Worm (Caenorhabditis elegans) whole organism, L1 larva: ENCODE results near the gene col-124.
A peak's percentile ranks its signal among the peaks of the same experiment; 100 is the strongest.

Experiments used
- C16A3.4 ChIP-seq: fragments of 150-350 bp; optimal IDR thresholded peaks from 2 replicates; lab custom pipeline; 2014; ENCODE audit warnings: missing biosample characterization, missing genetic modification characterization
- F16B12.6 ChIP-seq: fragments of 150-350 bp; optimal IDR thresholded peaks from 2 replicates; lab custom pipeline; 2014; ENCODE audit warnings: missing biosample characterization, missing genetic modification characterization
- Y116A8C.19 ChIP-seq: sonication (generic microtip); optimal IDR thresholded peaks from 2 replicates; lab custom pipeline; 2016; ENCODE audit warnings: missing compliant biosample characterization, missing genetic modification characterization, borderline replicate concordance
- aha-1 ChIP-seq: fragments of 150-350 bp; optimal IDR thresholded peaks from 2 replicates; lab custom pipeline; 2014; ENCODE audit warnings: missing biosample characterization, missing genetic modification characterization
- alr-1 ChIP-seq: fragments of 200-800 bp; sonication (Bioruptor generic); optimal IDR thresholded peaks from 2 replicates; lab custom pipeline; 2018; ENCODE audit warnings: borderline replicate concordance, mild to moderate bottlenecking, missing genetic modification characterization, missing compliant biosample characterization
- aly-2 ChIP-seq: fragments of 150-350 bp; optimal IDR thresholded peaks from 2 replicates; lab custom pipeline; 2014; ENCODE audit warnings: missing biosample characterization, missing genetic modification characterization
- blmp-1 ChIP-seq: fragments of 150-350 bp; optimal IDR thresholded peaks from 2 replicates; lab custom pipeline; 2014; ENCODE audit warnings: missing biosample characterization, missing genetic modification characterization
- ceh-63 ChIP-seq: fragments of 200-800 bp; sonication (Bioruptor generic); optimal IDR thresholded peaks from 2 replicates; lab custom pipeline; 2018; ENCODE audit warnings: mild to moderate bottlenecking, missing genetic modification characterization, missing compliant biosample characterization
- ceh-8 ChIP-seq: fragments of 200-800 bp; sonication (Bioruptor generic); optimal IDR thresholded peaks from 2 replicates; lab custom pipeline; 2018; ENCODE audit warnings: mild to moderate bottlenecking, missing genetic modification characterization, moderate library complexity, missing compliant biosample characterization
- ceh-82 ChIP-seq, 3 experiments: fragments of 150-350 bp in 1 of 3; sonication (generic microtip) in 2 of 3; optimal IDR thresholded peaks; 2 replicates each; lab custom pipeline; 2014 to 2017; ENCODE audit warnings: missing biosample characterization in 3 of 3, missing genetic modification characterization in 3 of 3
- ceh-88 ChIP-seq: fragments of 200-800 bp; sonication (Bioruptor generic); IDR thresholded peaks from 2 replicates; pipeline ENCODE4 v1.3.6; 2022; ENCODE audit warnings: missing genetic modification characterization, missing compliant biosample characterization
- ceh-90 ChIP-seq: sonication (generic microtip); optimal IDR thresholded peaks from 2 replicates; lab custom pipeline; 2016; ENCODE audit warnings: missing genetic modification characterization, missing compliant biosample characterization
- dpl-1 ChIP-seq, 3 experiments: fragments of 150-350 bp in 2 of 3; sonication (generic microtip) in 1 of 3; optimal IDR thresholded peaks; 2 replicates each; lab custom pipeline; 2014 to 2017; ENCODE audit warnings: missing biosample characterization in 3 of 3, missing genetic modification characterization in 3 of 3, missing genetic modification reagents in 3 of 3
- efl-3 ChIP-seq: fragments of 200-800 bp; sonication (Bioruptor generic); optimal IDR thresholded peaks from 2 replicates; lab custom pipeline; 2018; ENCODE audit warnings: mild to moderate bottlenecking, missing genetic modification characterization, missing compliant biosample characterization
- egl-13 ChIP-seq: sonication (generic microtip); optimal IDR thresholded peaks from 2 replicates; lab custom pipeline; 2016; ENCODE audit warnings: missing genotype, missing genetic modification reagents, missing genetic modification characterization, missing compliant biosample characterization
- egl-27 ChIP-seq, 2 experiments: fragments of 150-350 bp in 1 of 2; sonication (generic microtip); optimal IDR thresholded peaks; 3 replicates each; lab custom pipeline; 2017 to 2018; ENCODE audit warnings: missing biosample characterization in 2 of 2, missing genetic modification characterization in 2 of 2, missing genetic modification reagents in 2 of 2
- elt-3 ChIP-seq, 6 experiments: fragments of 150-350 bp in 1 of 6; sonication (generic microtip); optimal IDR thresholded peaks; 2 replicates each; lab custom pipeline; 2017 to 2018; ENCODE audit warnings: missing biosample characterization in 6 of 6, missing genetic modification characterization in 6 of 6, inconsistent platforms in 1 of 6
- fkh-8 ChIP-seq: sonication (generic microtip); optimal IDR thresholded peaks from 2 replicates; lab custom pipeline; 2016; ENCODE audit warnings: mild to moderate bottlenecking, missing genetic modification characterization, missing compliant biosample characterization
- fos-1 ChIP-seq: fragments of 150-350 bp; optimal IDR thresholded peaks from 2 replicates; lab custom pipeline; 2014; ENCODE audit warnings: missing biosample characterization, missing genetic modification characterization
- hlh-17 ChIP-seq: fragments of 200-800 bp; sonication (Bioruptor generic); optimal IDR thresholded peaks from 2 replicates; lab custom pipeline; 2018; ENCODE audit warnings: missing genetic modification characterization, mild to moderate bottlenecking, missing compliant biosample characterization, moderate library complexity, borderline replicate concordance
- jun-1 ChIP-seq: fragments of 150-350 bp; optimal IDR thresholded peaks from 2 replicates; lab custom pipeline; 2014; ENCODE audit warnings: missing biosample characterization, missing genetic modification reagents, missing genetic modification characterization
- lin-13 ChIP-seq: fragments of 150-350 bp; optimal IDR thresholded peaks from 2 replicates; lab custom pipeline; 2014; ENCODE audit warnings: missing biosample characterization, missing genetic modification reagents, missing genetic modification characterization
- lin-35 ChIP-seq, 2 experiments: fragments of 150-350 bp; optimal IDR thresholded peaks; 2 replicates each; lab custom pipeline; 2014; ENCODE audit warnings: missing biosample characterization in 2 of 2, missing genetic modification characterization in 2 of 2, missing genetic modification reagents in 2 of 2
- lir-3 ChIP-seq: sonication (generic microtip); optimal IDR thresholded peaks from 2 replicates; lab custom pipeline; 2016; ENCODE audit warnings: mild to moderate bottlenecking, missing genetic modification characterization, moderate library complexity, missing compliant biosample characterization; ENCODE audit not compliant: poor library complexity
- mab-9 ChIP-seq: fragments of 200-800 bp; sonication (Bioruptor generic); IDR thresholded peaks from 2 replicates; pipeline ENCODE4 v1.3.6; 2022; ENCODE audit warnings: missing genetic modification reagents, missing genetic modification characterization, missing compliant biosample characterization
- mep-1 ChIP-seq: fragments of 150-350 bp; optimal IDR thresholded peaks from 2 replicates; lab custom pipeline; 2014; ENCODE audit warnings: missing biosample characterization, missing genetic modification characterization
- nhr-11 ChIP-seq: fragments of 150-350 bp; optimal IDR thresholded peaks from 2 replicates; lab custom pipeline; 2014; ENCODE audit warnings: missing biosample characterization, missing genetic modification characterization
- nhr-19 ChIP-seq: fragments of 200-800 bp; sonication (Bioruptor generic); conservative IDR thresholded peaks from 2 replicates; pipeline ENCODE4 v1.3.6; 2022; ENCODE audit warnings: missing genetic modification characterization, missing compliant biosample characterization
- nhr-20 ChIP-seq: sonication (generic microtip); optimal IDR thresholded peaks from 2 replicates; lab custom pipeline; 2016; ENCODE audit warnings: mild to moderate bottlenecking, missing genetic modification characterization, missing compliant biosample characterization
- nhr-28 ChIP-seq: fragments of 150-350 bp; optimal IDR thresholded peaks from 2 replicates; lab custom pipeline; 2014; ENCODE audit warnings: missing biosample characterization, missing genetic modification characterization
- nhr-71 ChIP-seq: sonication (generic microtip); optimal IDR thresholded peaks from 2 replicates; lab custom pipeline; 2016; ENCODE audit warnings: mild to moderate bottlenecking, missing genetic modification characterization, moderate library complexity, missing compliant biosample characterization
- nhr-76 ChIP-seq: sonication (generic microtip); optimal IDR thresholded peaks from 2 replicates; lab custom pipeline; 2017; ENCODE audit warnings: missing biosample characterization, missing genetic modification characterization
- nhr-77 ChIP-seq: fragments of 150-350 bp; optimal IDR thresholded peaks from 2 replicates; lab custom pipeline; 2014; ENCODE audit warnings: missing biosample characterization, missing genetic modification characterization
- nhr-84 ChIP-seq: sonication (generic microtip); optimal IDR thresholded peaks from 2 replicates; lab custom pipeline; 2017; ENCODE audit warnings: missing biosample characterization, missing genetic modification characterization
- nhr-90 ChIP-seq: sonication (generic microtip); optimal IDR thresholded peaks from 2 replicates; lab custom pipeline; 2016; ENCODE audit warnings: mild to moderate bottlenecking, missing genetic modification characterization, missing compliant biosample characterization; ENCODE audit not compliant: poor library complexity
- pag-3 ChIP-seq: sonication (generic microtip); optimal IDR thresholded peaks from 2 replicates; lab custom pipeline; 2017; ENCODE audit warnings: missing genetic modification characterization, mild to moderate bottlenecking, missing compliant biosample characterization, antibody characterized with exemption, borderline replicate concordance; ENCODE audit not compliant: insufficient read depth
- rnt-1 ChIP-seq: sonication (generic microtip); optimal IDR thresholded peaks from 2 replicates; lab custom pipeline; 2016; ENCODE audit warnings: mild to moderate bottlenecking, missing genetic modification characterization, moderate library complexity, missing compliant biosample characterization
- skn-1 ChIP-seq: fragments of 150-350 bp; optimal IDR thresholded peaks from 2 replicates; lab custom pipeline; 2014; ENCODE audit warnings: missing biosample characterization, missing genetic modification characterization
- snu-23 ChIP-seq: sonication (generic microtip); optimal IDR thresholded peaks from 2 replicates; lab custom pipeline; 2016; ENCODE audit warnings: missing genetic modification characterization, missing compliant biosample characterization
- sptf-1 ChIP-seq: fragments of 150-350 bp; optimal IDR thresholded peaks from 2 replicates; lab custom pipeline; 2014; ENCODE audit warnings: missing biosample characterization, missing genetic modification characterization
- tbx-2 ChIP-seq: sonication (generic microtip); optimal IDR thresholded peaks from 2 replicates; lab custom pipeline; 2016; ENCODE audit warnings: missing genetic modification characterization, missing compliant biosample characterization
- unc-30 ChIP-seq: sonication (generic microtip); optimal IDR thresholded peaks from 2 replicates; lab custom pipeline; 2017; ENCODE audit warnings: missing biosample characterization, missing genetic modification characterization
- unc-86 ChIP-seq: sonication (generic microtip); optimal IDR thresholded peaks from 2 replicates; lab custom pipeline; 2016; ENCODE audit warnings: missing genetic modification characterization, missing compliant biosample characterization
- unc-98 ChIP-seq: fragments of 200-800 bp; sonication (Bioruptor generic); IDR thresholded peaks from 2 replicates; pipeline ENCODE4 v1.3.6; 2022; ENCODE audit warnings: missing genetic modification characterization, missing compliant biosample characterization
- vab-15 ChIP-seq: sonication (generic microtip); optimal IDR thresholded peaks from 2 replicates; lab custom pipeline; 2017; ENCODE audit warnings: missing genotype, mild to moderate bottlenecking, missing genetic modification characterization, missing compliant biosample characterization
- xbp-1 ChIP-seq: sonication (generic microtip); optimal IDR thresholded peaks from 2 replicates; lab custom pipeline; 2016; ENCODE audit warnings: missing genetic modification characterization, missing compliant biosample characterization
- zag-1 ChIP-seq: fragments of 150-350 bp; optimal IDR thresholded peaks from 2 replicates; lab custom pipeline; 2014; ENCODE audit warnings: missing biosample characterization, missing genetic modification characterization
- zip-4 ChIP-seq: fragments of 200-800 bp; sonication (Bioruptor generic); optimal IDR thresholded peaks from 2 replicates; lab custom pipeline; 2018; ENCODE audit warnings: mild to moderate bottlenecking, missing genetic modification characterization, moderate library complexity, missing compliant biosample characterization
- ztf-11 ChIP-seq, 2 experiments: sonication (generic microtip); optimal IDR thresholded peaks; 2 replicates each; lab custom pipeline; 2016 to 2017; ENCODE audit warnings: missing genetic modification characterization in 2 of 2, missing biosample characterization in 1 of 2, missing compliant biosample characterization in 1 of 2
- ztf-4 ChIP-seq: fragments of 150-350 bp; optimal IDR thresholded peaks from 2 replicates; lab custom pipeline; 2014; ENCODE audit warnings: missing biosample characterization, missing genetic modification characterization

Gene col-124

ce11 chrIV:10251764-10252163, 35.5 kb downstream of the col-124 start:
- no peak for TF ChIP-seq elt-3 (tag; optimal IDR thresholded peaks at IDR 0.05; lab: Kevin White, UChicago)
- TF ChIP-seq alr-1 (tag; lab: Kevin White, UChicago), result no peak
- no peak for TF ChIP-seq lin-35 (GFP tag; optimal IDR thresholded peaks at IDR 0.05; lab: Kevin White, UChicago)
- no peak for TF ChIP-seq vab-15
- no peak for TF ChIP-seq lir-3 (tag; lab: Kevin White, UChicago)
- no peak for TF ChIP-seq dpl-1 (GFP tag; optimal IDR thresholded peaks at IDR 0.05; lab: Kevin White, UChicago)
- no peak for TF ChIP-seq nhr-84
- no peak for TF ChIP-seq fkh-8 (tag; lab: Kevin White, UChicago)
- no peak for TF ChIP-seq aha-1 (tag; lab: Kevin White, UChicago)
- no peak for TF ChIP-seq egl-27 (tag; optimal IDR thresholded peaks at IDR 0.05; lab: Kevin White, UChicago)
- TF ChIP-seq C16A3.4 (tag; lab: Kevin White, UChicago), result no peak
- TF ChIP-seq F16B12.6 (tag; lab: Kevin White, UChicago), result no peak
- no peak for TF ChIP-seq ceh-8
- TF ChIP-seq ceh-90 (tag; lab: Kevin White, UChicago), result no peak
- TF ChIP-seq tbx-2 (tag; lab: Kevin White, UChicago), result no peak

ce11 chrIV:10252350-10252792, 36.1 kb downstream of the col-124 start:
- TF ChIP-seq nhr-28 (tag; lab: Kevin White, UChicago), result no peak
- peak; percentile 48; the same call in 1 of the 2 replicates for TF ChIP-seq unc-98 (GFP tag; lab: Robert Waterston, UW)
- no peak for TF ChIP-seq aha-1 (tag; lab: Kevin White, UChicago)
- TF ChIP-seq ztf-4 (tag; lab: Kevin White, UChicago), result peak; percentile 91
- peak; percentile 67 for TF ChIP-seq zag-1 (tag; lab: Kevin White, UChicago)
- TF ChIP-seq fos-1, result peak; percentile 60
- peak; percentile 55 for TF ChIP-seq zip-4 (GFP tag; lab: Kevin White, UChicago)
- no peak for TF ChIP-seq nhr-84
- peak; percentile 91 for TF ChIP-seq nhr-19 (GFP tag; lab: Robert Waterston, UW)
- TF ChIP-seq aly-2, result peak; percentile 73
- peak; percentile 99 for TF ChIP-seq nhr-71 (tag; lab: Kevin White, UChicago)
- TF ChIP-seq F16B12.6 (tag; lab: Kevin White, UChicago), result peak; percentile 9
- TF ChIP-seq ceh-63, result no peak
- no peak for TF ChIP-seq sptf-1 (tag; lab: Kevin White, UChicago)
- TF ChIP-seq ceh-82 (tag; optimal IDR thresholded peaks at IDR 0.05; lab: Kevin White, UChicago), result peak; percentile 28 to 73 (median 42)
- no peak for TF ChIP-seq efl-3
- TF ChIP-seq blmp-1 (tag; lab: Kevin White, UChicago), result peak; percentile 96
- TF ChIP-seq nhr-77 (tag; lab: Kevin White, UChicago), result peak; percentile 82
- TF ChIP-seq vab-15, result peak; percentile 19
- TF ChIP-seq hlh-17 (GFP tag; lab: Kevin White, UChicago), result no peak
- peak; percentile 87 for TF ChIP-seq lin-13
- TF ChIP-seq xbp-1 (tag; lab: Kevin White, UChicago), result peak; percentile 91
- peak; percentile 98 for TF ChIP-seq fkh-8 (tag; lab: Kevin White, UChicago)
- peak; percentile 67 for TF ChIP-seq skn-1 (tag; lab: Kevin White, UChicago)
- peak; percentile 95 for TF ChIP-seq tbx-2 (tag; lab: Kevin White, UChicago)
- TF ChIP-seq rnt-1 (tag; lab: Kevin White, UChicago), result peak; percentile 86
- no peak for TF ChIP-seq unc-30 (tag; lab: Kevin White, UChicago)
- TF ChIP-seq snu-23 (GFP tag; lab: Kevin White, UChicago), result peak; percentile 95
- TF ChIP-seq ceh-88, result peak; percentile 72
- peak; percentile 97 for TF ChIP-seq egl-13 (tag; lab: Kevin White, UChicago)
- TF ChIP-seq Y116A8C.19 (tag; lab: Kevin White, UChicago), result no peak
- peak; percentile 81 for TF ChIP-seq mep-1 (tag; lab: Kevin White, UChicago)
- TF ChIP-seq nhr-76 (tag; lab: Kevin White, UChicago), result no peak
- peak; percentile 96 for TF ChIP-seq nhr-20 (tag; lab: Kevin White, UChicago)
- peak; percentile 91 for TF ChIP-seq nhr-11 (tag; lab: Kevin White, UChicago)
- no peak for TF ChIP-seq mab-9 (GFP tag; lab: Robert Waterston, UW)
- peak; percentile 80 for TF ChIP-seq nhr-90 (tag; lab: Kevin White, UChicago)
- TF ChIP-seq jun-1 (tag; lab: Kevin White, UChicago), result peak; percentile 84
- TF ChIP-seq ztf-11 (tag; optimal IDR thresholded peaks at IDR 0.05; lab: Kevin White, UChicago), result peak in 1 of 2 experiments; percentile 41
- TF ChIP-seq unc-86 (tag; lab: Kevin White, UChicago), result peak; percentile 97
- TF ChIP-seq pag-3 (tag; lab: Kevin White, UChicago), result no peak
